Fruit fly (Drosophila melanogaster) whole organism, adult: Measurements from ENCODE around the gene Dip-B.
A peak's percentile ranks its signal among the peaks of the same experiment; 100 is the strongest.

Experiments used
- CG11617 ChIP-seq: fragments of 200-800 bp; sonication (Bioruptor generic); optimal IDR thresholded peaks from 2 replicates; lab custom pipeline; 2017; ENCODE audit warnings: mild to moderate bottlenecking, missing biosample characterization, missing genetic modification reagents, missing genetic modification characterization
- CG12768 ChIP-seq: fragments of 200-800 bp; sonication (Bioruptor generic); optimal IDR thresholded peaks from 2 replicates; lab custom pipeline; 2017; ENCODE audit warnings: missing biosample characterization, missing genetic modification characterization, mild to moderate bottlenecking, moderate library complexity, missing genetic modification reagents
- CG14711 ChIP-seq: fragments of 200-800 bp; sonication (Bioruptor generic); optimal IDR thresholded peaks from 2 replicates; lab custom pipeline; 2018; ENCODE audit warnings: missing biosample characterization, mild to moderate bottlenecking, missing genetic modification characterization, moderate library complexity
- CG1620 ChIP-seq: fragments of 200-800 bp; sonication (Bioruptor generic); optimal IDR thresholded peaks from 2 replicates; lab custom pipeline; 2016; ENCODE audit warnings: missing biosample characterization, missing genetic modification characterization
- CG33017 ChIP-seq: fragments of 200-800 bp; sonication (Bioruptor generic); optimal IDR thresholded peaks from 2 replicates; lab custom pipeline; 2018; ENCODE audit warnings: missing biosample characterization, mild to moderate bottlenecking, missing genetic modification characterization, moderate library complexity
- CG5204 ChIP-seq: fragments of 200-800 bp; sonication (Bioruptor generic); optimal IDR thresholded peaks from 2 replicates; lab custom pipeline; 2016; ENCODE audit warnings: missing biosample characterization, missing genetic modification characterization
- CG7045 ChIP-seq: fragments of 200-800 bp; sonication (Bioruptor generic); optimal IDR thresholded peaks from 2 replicates; lab custom pipeline; 2017; ENCODE audit warnings: missing biosample characterization, mild to moderate bottlenecking, missing genetic modification characterization
- CG7101 ChIP-seq: fragments of 200-800 bp; sonication (Bioruptor generic); optimal IDR thresholded peaks from 2 replicates; lab custom pipeline; 2018; ENCODE audit warnings: missing biosample characterization, mild to moderate bottlenecking, missing genetic modification characterization, moderate library complexity
- Clk ChIP-seq: fragments of 200-800 bp; sonication (Bioruptor generic); optimal IDR thresholded peaks from 2 replicates; lab custom pipeline; 2017; ENCODE audit warnings: missing biosample characterization, missing genetic modification characterization
- Crg-1 ChIP-seq: fragments of 200-800 bp; sonication (Bioruptor generic); optimal IDR thresholded peaks from 2 replicates; lab custom pipeline; 2016; ENCODE audit warnings: missing biosample characterization, missing genetic modification characterization
- Hr96 ChIP-seq: fragments of 200-800 bp; sonication (Bioruptor generic); optimal IDR thresholded peaks from 2 replicates; lab custom pipeline; 2016; ENCODE audit warnings: missing biosample characterization, missing genetic modification characterization
- Mnt ChIP-seq: fragments of 200-800 bp; sonication (Bioruptor generic); optimal IDR thresholded peaks from 2 replicates; lab custom pipeline; 2016; ENCODE audit warnings: missing biosample characterization, mild to moderate bottlenecking, missing genetic modification characterization
- bab1 ChIP-seq: fragments of 200-800 bp; sonication (Bioruptor generic); optimal IDR thresholded peaks from 3 replicates; lab custom pipeline; 2019; ENCODE audit warnings: missing biosample characterization, mild to moderate bottlenecking, missing genetic modification characterization, moderate library complexity
- cic ChIP-seq: fragments of 200-800 bp; sonication (Bioruptor generic); optimal IDR thresholded peaks from 2 replicates; lab custom pipeline; 2017; ENCODE audit warnings: missing biosample characterization, mild to moderate bottlenecking, missing genetic modification characterization, moderate library complexity
- cnc ChIP-seq, 2 experiments: fragments of >200 bp; optimal IDR thresholded peaks; 2 replicates each; lab custom pipeline; 2017
- kay ChIP-seq: fragments of 200-800 bp; sonication (Bioruptor generic); peaks from one replicate; lab custom pipeline; 2016; ENCODE audit warnings: missing biosample characterization, missing genetic modification characterization, borderline replicate concordance
- ovo ChIP-seq: fragments of 200-800 bp; sonication (Bioruptor generic); optimal IDR thresholded peaks from 2 replicates; lab custom pipeline; 2016; ENCODE audit warnings: missing biosample characterization, missing genetic modification characterization
- pad ChIP-seq: fragments of 200-800 bp; sonication (Bioruptor generic); optimal IDR thresholded peaks from 3 replicates; lab custom pipeline; 2017; ENCODE audit warnings: missing biosample characterization, missing genetic modification characterization, mild to moderate bottlenecking, moderate library complexity, missing genetic modification reagents
- tj ChIP-seq: fragments of 200-800 bp; sonication (Bioruptor generic); optimal IDR thresholded peaks from 3 replicates; lab custom pipeline; 2017; ENCODE audit warnings: missing biosample characterization, mild to moderate bottlenecking, missing genetic modification characterization, moderate library complexity
- toe ChIP-seq: fragments of 200-800 bp; sonication (Bioruptor generic); optimal IDR thresholded peaks from 2 replicates; lab custom pipeline; 2016; ENCODE audit warnings: missing biosample characterization, missing genetic modification characterization

The Dip-B gene

dm6 chr3R:13817480-13818305, 35.6 kb downstream of the Dip-B start:
- TF ChIP-seq CG7045 (GFP tag; lab: Kevin White, UChicago), result no peak
- no peak for TF ChIP-seq ovo (GFP tag; lab: Kevin White, UChicago)
- TF ChIP-seq CG14711 (tag; lab: Kevin White, UChicago), result no peak
- TF ChIP-seq CG12768 (GFP tag; lab: Kevin White, UChicago), result no peak
- TF ChIP-seq Crg-1, result no peak
- TF ChIP-seq tj (GFP tag; lab: Kevin White, UChicago), result no peak
- no peak for TF ChIP-seq CG33017 (tag; lab: Kevin White, UChicago)
- no peak for TF ChIP-seq toe (GFP tag; lab: Kevin White, UChicago)
- no peak for TF ChIP-seq CG7101 (tag; lab: Kevin White, UChicago)
- no peak for TF ChIP-seq CG5204 (GFP tag; lab: Kevin White, UChicago)
- no peak for TF ChIP-seq CG11617 (GFP tag; lab: Kevin White, UChicago)
- TF ChIP-seq CG1620, result no peak

- TF ChIP-seq CG12768 (GFP tag; lab: Kevin White, UChicago), result peak; percentile 22
- TF ChIP-seq cic, result peak; percentile 14
- no peak for TF ChIP-seq tj (GFP tag; lab: Kevin White, UChicago)
- peak; percentile 30 for TF ChIP-seq CG1620
- TF ChIP-seq kay (GFP tag; lab: Kevin White, UChicago), result no peak
- TF ChIP-seq Clk (GFP tag; lab: Kevin White, UChicago), result peak; percentile 3
- TF ChIP-seq toe (GFP tag; lab: Kevin White, UChicago), result peak; percentile 42
- TF ChIP-seq CG14711 (tag; lab: Kevin White, UChicago), result no peak
- TF ChIP-seq cnc (optimal IDR thresholded peaks at IDR 0.05; lab: Kevin White, UChicago), result no peak
- peak; percentile 42 for TF ChIP-seq CG7045 (GFP tag; lab: Kevin White, UChicago)
- peak; percentile 17 for TF ChIP-seq Crg-1
- peak; percentile 7 for TF ChIP-seq CG33017 (tag; lab: Kevin White, UChicago)
- TF ChIP-seq CG11617 (GFP tag; lab: Kevin White, UChicago), result peak; percentile 48
- no peak for TF ChIP-seq bab1
- peak; percentile 2 for TF ChIP-seq Hr96 (GFP tag; lab: Kevin White, UChicago)
- peak; percentile 40 for TF ChIP-seq CG5204 (GFP tag; lab: Kevin White, UChicago)
- peak; percentile 18 for TF ChIP-seq pad (GFP tag; lab: Kevin White, UChicago)
- TF ChIP-seq Mnt (GFP tag; lab: Kevin White, UChicago), result peak; percentile 57
- TF ChIP-seq ovo (GFP tag; lab: Kevin White, UChicago), result peak; percentile 13
- TF ChIP-seq CG7101 (tag; lab: Kevin White, UChicago), result peak; percentile 30
Observed at dm6 chr3R:13819037-13819436, 36.9 kb downstream of the Dip-B start.

dm6 chr3R:13820483-13820882, 38.4 kb downstream of the Dip-B start:
- no peak for TF ChIP-seq CG5204 (GFP tag; lab: Kevin White, UChicago)
- TF ChIP-seq CG7101 (tag; lab: Kevin White, UChicago), result no peak
- no peak for TF ChIP-seq toe (GFP tag; lab: Kevin White, UChicago)
- no peak for TF ChIP-seq ovo (GFP tag; lab: Kevin White, UChicago)
- no peak for TF ChIP-seq cnc (optimal IDR thresholded peaks at IDR 0.05; lab: Kevin White, UChicago)
- TF ChIP-seq tj (GFP tag; lab: Kevin White, UChicago), result no peak
- no peak for TF ChIP-seq pad (GFP tag; lab: Kevin White, UChicago)

- TF ChIP-seq CG11617 (GFP tag; lab: Kevin White, UChicago) (no peak), tj (GFP tag; lab: Kevin White, UChicago) (peak; percentile 60)
Observed at dm6 chr3R:13822602-13823220, 40.6 kb downstream of the Dip-B start.

dm6 chr3R:13827953-13828922, 46.1 kb downstream of the Dip-B start, which contains the start of gene Mst87F:
Gene Mst87F, minus strand, starts transcription at chr3R:13828008.
- peak; percentile 57 for TF ChIP-seq kay (GFP tag; lab: Kevin White, UChicago)
- TF ChIP-seq tj (GFP tag; lab: Kevin White, UChicago), result peak; percentile 64
- no peak for TF ChIP-seq bab1
- TF ChIP-seq CG5204 (GFP tag; lab: Kevin White, UChicago), result peak; percentile 11

dm6 chr3R:13831042-13831441, 49.0 kb downstream of the Dip-B start:
- TF ChIP-seq CG33017 (tag; lab: Kevin White, UChicago) (no peak), Mnt (GFP tag; lab: Kevin White, UChicago) (no peak), Hr96 (GFP tag; lab: Kevin White, UChicago) (no peak), ovo (GFP tag; lab: Kevin White, UChicago) (no peak), cic (no peak), CG7101 (tag; lab: Kevin White, UChicago) (no peak), Crg-1 (no peak), bab1 (no peak), CG1620 (no peak), CG12768 (GFP tag; lab: Kevin White, UChicago) (no peak), toe (GFP tag; lab: Kevin White, UChicago) (no peak), kay (GFP tag; lab: Kevin White, UChicago) (no peak), cnc (optimal IDR thresholded peaks at IDR 0.05; lab: Kevin White, UChicago) (no peak), Clk (GFP tag; lab: Kevin White, UChicago) (no peak), pad (GFP tag; lab: Kevin White, UChicago) (no peak), CG5204 (GFP tag; lab: Kevin White, UChicago) (no peak), CG14711 (tag; lab: Kevin White, UChicago) (no peak), tj (GFP tag; lab: Kevin White, UChicago) (no peak), CG11617 (GFP tag; lab: Kevin White, UChicago) (no peak), CG7045 (GFP tag; lab: Kevin White, UChicago) (no peak)
